Fruit fly (Drosophila melanogaster) whole organism, embryonic: ENCODE data around the gene Polr2I.
A peak's percentile ranks its signal among the peaks of the same experiment; 100 is the strongest.

Source experiments
- CG10274 ChIP-seq: fragments of 200-800 bp; sonication (Bioruptor generic); optimal IDR thresholded peaks from 3 replicates; lab custom pipeline; 2017; ENCODE audit warnings: missing biosample characterization, mild to moderate bottlenecking, missing genetic modification characterization
- CG10543 ChIP-seq: fragments of 200-800 bp; sonication (Bioruptor generic); optimal IDR thresholded peaks from 3 replicates; lab custom pipeline; 2017; ENCODE audit warnings: missing biosample characterization, mild to moderate bottlenecking, missing genetic modification characterization, moderate library complexity
- CG11456 ChIP-seq: fragments of 200-800 bp; sonication (Bioruptor generic); IDR thresholded peaks from 3 replicates; pipeline ENCODE4 v1.3.6; 2022; ENCODE audit warnings: missing biosample characterization, missing genetic modification characterization
- CG12391 ChIP-seq: fragments of 200-800 bp; sonication (Bioruptor generic); optimal IDR thresholded peaks from 3 replicates; lab custom pipeline; 2018; ENCODE audit warnings: missing biosample characterization, mild to moderate bottlenecking, missing genetic modification characterization, moderate library complexity
- CG12744 ChIP-seq: fragments of 200-800 bp; sonication (Bioruptor generic); optimal IDR thresholded peaks from 2 replicates; lab custom pipeline; 2016; ENCODE audit warnings: missing biosample characterization, missing genetic modification characterization
- CG14014 ChIP-seq: fragments of 200-800 bp; sonication (Bioruptor generic); IDR thresholded peaks from 2 replicates; pipeline ENCODE4 v1.3.6; 2022; ENCODE audit warnings: missing biosample characterization, missing genetic modification characterization
- CG15479 ChIP-seq: fragments of 200-800 bp; sonication (Bioruptor generic); optimal IDR thresholded peaks from 3 replicates; lab custom pipeline; 2019; ENCODE audit warnings: missing biosample characterization, mild to moderate bottlenecking, missing genetic modification characterization, moderate library complexity
- CG15696 ChIP-seq: fragments of 200-800 bp; sonication (Bioruptor generic); optimal IDR thresholded peaks from 2 replicates; lab custom pipeline; 2019; ENCODE audit warnings: missing biosample characterization, mild to moderate bottlenecking, missing genetic modification characterization, moderate library complexity
- CG17568 ChIP-seq: fragments of 200-800 bp; sonication (Bioruptor generic); optimal IDR thresholded peaks from 2 replicates; lab custom pipeline; 2018; ENCODE audit warnings: missing biosample characterization, mild to moderate bottlenecking, missing genetic modification characterization, moderate library complexity
- CG17912 ChIP-seq: fragments of 200-800 bp; sonication (Bioruptor generic); optimal IDR thresholded peaks from 2 replicates; lab custom pipeline; 2018; ENCODE audit warnings: missing biosample characterization, mild to moderate bottlenecking, missing genetic modification characterization
- CG2120 ChIP-seq: fragments of 200-800 bp; sonication (Bioruptor generic); optimal IDR thresholded peaks from 3 replicates; lab custom pipeline; 2016; ENCODE audit warnings: missing biosample characterization, missing genetic modification characterization
- CG2889 ChIP-seq: fragments of 200-800 bp; sonication (Bioruptor generic); IDR thresholded peaks from 3 replicates; pipeline ENCODE4 v1.3.6; 2022; ENCODE audit warnings: missing biosample characterization, missing genetic modification characterization
- CG3065 ChIP-seq: fragments of 200-800 bp; sonication (Bioruptor generic); optimal IDR thresholded peaks from 2 replicates; lab custom pipeline; 2016; ENCODE audit warnings: missing biosample characterization, missing genetic modification characterization
- CG31224 ChIP-seq: fragments of 200-800 bp; sonication (Bioruptor generic); IDR thresholded peaks from 2 replicates; pipeline ENCODE4 v1.3.6; 2022; ENCODE audit warnings: missing biosample characterization, missing genetic modification characterization
- CG34376 ChIP-seq: fragments of 200-800 bp; sonication (Bioruptor generic); optimal IDR thresholded peaks from 2 replicates; lab custom pipeline; 2018; ENCODE audit warnings: missing biosample characterization, mild to moderate bottlenecking, missing genetic modification characterization
- CG6765 ChIP-seq: fragments of 200-800 bp; sonication (Bioruptor generic); optimal IDR thresholded peaks from 3 replicates; lab custom pipeline; 2017; ENCODE audit warnings: missing biosample characterization, mild to moderate bottlenecking, missing genetic modification characterization
- CG7556 ChIP-seq: fragments of 200-800 bp; sonication (Bioruptor generic); optimal IDR thresholded peaks from 2 replicates; lab custom pipeline; 2017; ENCODE audit warnings: missing biosample characterization, mild to moderate bottlenecking, missing genetic modification characterization
- CG8924 ChIP-seq: fragments of 200-800 bp; optimal IDR thresholded peaks from 3 replicates; lab custom pipeline; 2019; ENCODE audit warnings: missing biosample characterization, mild to moderate bottlenecking, missing genetic modification characterization, moderate library complexity
- D19B ChIP-seq: fragments of 200-800 bp; sonication (Bioruptor generic); optimal IDR thresholded peaks from 2 replicates; lab custom pipeline; 2017; ENCODE audit warnings: missing biosample characterization, mild to moderate bottlenecking, missing genetic modification characterization
- Dek ChIP-seq: fragments of 200-800 bp; sonication (Bioruptor generic); optimal IDR thresholded peaks from 3 replicates; lab custom pipeline; 2019; ENCODE audit warnings: missing biosample characterization, mild to moderate bottlenecking, missing genetic modification characterization, moderate library complexity
- ERR ChIP-seq: fragments of 200-800 bp; sonication (Bioruptor generic); optimal IDR thresholded peaks from 2 replicates; lab custom pipeline; 2016; ENCODE audit warnings: missing biosample characterization, missing genetic modification characterization
- Eip74EF ChIP-seq, 2 experiments: fragments of 200-800 bp in 1 of 2; fragments of >200 bp in 1 of 2; sonication (Bioruptor generic) in 1 of 2; optimal IDR thresholded peaks; 2 replicates each; lab custom pipeline; 2017 to 2019; ENCODE audit warnings: missing biosample characterization in 2 of 2, missing genetic modification characterization in 2 of 2, mild to moderate bottlenecking in 1 of 2, moderate library complexity in 1 of 2
- Fer1 ChIP-seq: fragments of 200-800 bp; sonication (Bioruptor generic); optimal IDR thresholded peaks from 2 replicates; lab custom pipeline; 2017; ENCODE audit warnings: missing biosample characterization, mild to moderate bottlenecking, missing genetic modification characterization
- HmgZ ChIP-seq: fragments of 200-800 bp; sonication (Bioruptor generic); optimal IDR thresholded peaks from 2 replicates; lab custom pipeline; 2018; ENCODE audit warnings: missing biosample characterization, mild to moderate bottlenecking, missing genetic modification characterization
- Lpt ChIP-seq: fragments of >200 bp; optimal IDR thresholded peaks from 2 replicates; lab custom pipeline; 2018; ENCODE audit warnings: missing biosample characterization, missing genetic modification characterization
- Meics ChIP-seq: fragments of 200-800 bp; sonication (Bioruptor generic); optimal IDR thresholded peaks from 2 replicates; lab custom pipeline; 2017; ENCODE audit warnings: missing biosample characterization, mild to moderate bottlenecking, missing genetic modification characterization
- NFAT ChIP-seq: fragments of 200-800 bp; sonication (Bioruptor generic); IDR thresholded peaks from 2 replicates; pipeline ENCODE4 v1.3.6; 2022; ENCODE audit warnings: missing biosample characterization, missing genetic modification characterization
- Nf-YC ChIP-seq: fragments of 200-800 bp; optimal IDR thresholded peaks from 3 replicates; lab custom pipeline; 2019; ENCODE audit warnings: missing biosample characterization, mild to moderate bottlenecking, missing genetic modification characterization, moderate library complexity
- Side ChIP-seq: fragments of 200-800 bp; sonication (Bioruptor generic); optimal IDR thresholded peaks from 2 replicates; lab custom pipeline; 2016; ENCODE audit warnings: missing biosample characterization, missing genetic modification characterization
- Trl ChIP-seq, 3 experiments: fragments of >200 bp in 2 of 3; fragments of 200-800 bp in 1 of 3; sonication (Bioruptor generic) in 1 of 3; optimal IDR thresholded peaks; 2 replicates in 1 of 3; 3 replicates in 2 of 3; lab custom pipeline; 2016 to 2017; ENCODE audit warnings: missing biosample characterization in 1 of 3, missing genetic modification characterization in 1 of 3
- abd-A ChIP-seq: fragments of 200-800 bp; sonication (Bioruptor generic); optimal IDR thresholded peaks from 3 replicates; lab custom pipeline; 2019; ENCODE audit warnings: missing biosample characterization, mild to moderate bottlenecking, missing genetic modification characterization, moderate library complexity
- bsh ChIP-seq, 2 experiments: fragments of 200-800 bp; sonication (Bioruptor generic); optimal IDR thresholded peaks; 2 replicates each; lab custom pipeline; 2017 to 2018; ENCODE audit warnings: mild to moderate bottlenecking in 2 of 2, missing biosample characterization in 2 of 2, missing genetic modification characterization in 2 of 2, moderate library complexity in 1 of 2
- chif ChIP-seq, 2 experiments: fragments of 200-800 bp; sonication (Bioruptor generic); optimal IDR thresholded peaks; 3 replicates each; lab custom pipeline; 2016; ENCODE audit warnings: missing biosample characterization in 2 of 2, missing genetic modification characterization in 2 of 2
- ems ChIP-seq: fragments of 200-800 bp; sonication (Bioruptor generic); optimal IDR thresholded peaks from 3 replicates; lab custom pipeline; 2016; ENCODE audit warnings: missing biosample characterization, missing genetic modification characterization
- ewg ChIP-seq: fragments of 200-800 bp; sonication (Bioruptor generic); optimal IDR thresholded peaks from 3 replicates; lab custom pipeline; 2017; ENCODE audit warnings: mild to moderate bottlenecking, missing biosample characterization, missing genetic modification reagents, missing genetic modification characterization
- fd102C ChIP-seq: fragments of 200-800 bp; sonication (Bioruptor generic); optimal IDR thresholded peaks from 2 replicates; lab custom pipeline; 2018; ENCODE audit warnings: missing biosample characterization, mild to moderate bottlenecking, missing genetic modification characterization, moderate library complexity
- gem ChIP-seq: fragments of 200-800 bp; sonication (Bioruptor generic); optimal IDR thresholded peaks from 2 replicates; lab custom pipeline; 2019; ENCODE audit warnings: missing biosample characterization, mild to moderate bottlenecking, missing genetic modification characterization, moderate library complexity
- gro ChIP-seq: fragments of 200-800 bp; sonication (Bioruptor generic); optimal IDR thresholded peaks from 2 replicates; lab custom pipeline; 2016; ENCODE audit warnings: missing biosample characterization, missing genetic modification characterization
- hkb ChIP-seq, 2 experiments: fragments of 200-800 bp in 1 of 2; fragments of >200 bp in 1 of 2; sonication (Bioruptor generic) in 1 of 2; IDR thresholded peaks in 1 of 2; optimal IDR thresholded peaks in 1 of 2; 2 replicates each; pipeline versions ENCODE4 v1.3.6 to Lab custom; 2017 to 2022; ENCODE audit warnings: missing biosample characterization in 1 of 2, missing genetic modification characterization in 1 of 2
- ken ChIP-seq: fragments of 200-800 bp; sonication (Bioruptor generic); IDR thresholded peaks from 3 replicates; pipeline ENCODE4 v1.3.6; 2022; ENCODE audit warnings: missing biosample characterization, missing genetic modification characterization
- kni ChIP-seq: fragments of 200-800 bp; sonication (Bioruptor generic); optimal IDR thresholded peaks from 3 replicates; lab custom pipeline; 2017; ENCODE audit warnings: mild to moderate bottlenecking, missing biosample characterization, missing genetic modification reagents, missing genetic modification characterization
- maf-S ChIP-seq: fragments of 200-800 bp; sonication (Bioruptor generic); optimal IDR thresholded peaks from 2 replicates; lab custom pipeline; 2016; ENCODE audit warnings: missing biosample characterization, missing genetic modification characterization
- nau ChIP-seq: fragments of 200-800 bp; sonication (Bioruptor generic); optimal IDR thresholded peaks from 3 replicates; lab custom pipeline; 2017; ENCODE audit warnings: missing biosample characterization, mild to moderate bottlenecking, missing genetic modification characterization, missing genetic modification reagents
- repo ChIP-seq: fragments of 200-800 bp; sonication (Bioruptor generic); optimal IDR thresholded peaks from 2 replicates; lab custom pipeline; 2016; ENCODE audit warnings: missing biosample characterization, missing genetic modification characterization
- run ChIP-seq: fragments of 200-800 bp; sonication (Bioruptor generic); optimal IDR thresholded peaks from 3 replicates; lab custom pipeline; 2018; ENCODE audit warnings: missing biosample characterization, mild to moderate bottlenecking, missing genetic modification characterization
- slbo ChIP-seq: fragments of 200-800 bp; sonication (Bioruptor generic); IDR thresholded peaks from 2 replicates; pipeline ENCODE4 v1.3.6; 2022; ENCODE audit warnings: missing biosample characterization, missing genetic modification characterization
- trem ChIP-seq: fragments of 200-800 bp; optimal IDR thresholded peaks from 3 replicates; lab custom pipeline; 2019; ENCODE audit warnings: missing biosample characterization, mild to moderate bottlenecking, missing genetic modification characterization, moderate library complexity
- yki ChIP-seq: fragments of >200 bp; optimal IDR thresholded peaks from 3 replicates; lab custom pipeline; 2018

Polr2I gene

DNA sequence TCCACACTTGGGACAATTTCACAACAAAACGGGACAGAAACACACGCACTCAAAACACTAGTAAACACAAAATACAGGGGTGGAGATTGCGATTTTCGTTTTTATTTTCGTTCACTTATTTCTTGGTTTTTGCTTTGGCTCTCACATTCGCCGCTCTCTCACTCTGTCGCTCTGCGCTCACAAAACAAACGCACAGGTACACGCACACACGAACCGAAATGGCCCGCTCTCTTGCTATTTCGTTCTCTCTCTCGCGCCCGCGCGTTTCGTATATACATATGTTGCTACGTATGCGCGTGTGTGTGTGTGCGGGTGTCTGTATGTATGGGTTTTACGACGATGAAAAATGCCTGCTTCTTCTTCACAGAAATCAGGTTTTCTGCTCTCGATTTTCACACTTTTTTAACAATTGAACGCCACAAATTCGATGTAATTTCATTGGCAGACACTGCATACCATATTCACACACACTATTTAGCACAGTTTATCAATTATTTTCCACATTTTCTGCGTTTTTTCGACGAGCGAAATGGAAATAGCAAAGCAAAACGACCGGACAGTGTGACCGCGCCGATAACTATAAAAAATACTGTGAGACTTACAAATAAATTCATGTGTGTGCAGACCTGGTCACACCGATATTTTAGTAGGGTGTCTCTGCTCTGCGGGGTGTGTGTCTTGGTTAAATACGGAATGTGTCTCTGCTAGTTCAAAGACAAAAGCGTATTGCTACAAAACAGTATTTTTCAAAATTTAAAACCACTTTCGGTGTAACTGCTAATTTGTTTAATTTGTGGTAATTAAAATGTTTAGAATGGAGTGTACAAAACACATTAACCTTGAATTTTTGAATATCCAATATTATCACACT, 22.3 kb upstream of the Polr2I start, which contains the start of gene trx:
Gene trx (minus strand): TSS at position 584 of the 871 bp plus-strand sequence.
- TF ChIP-seq maf-S (GFP tag; lab: Kevin White, UChicago) = no peak
- peak; percentile 33 for TF ChIP-seq kni
- peak; percentile 100 for TF ChIP-seq CG17568 (GFP tag; lab: Kevin White, UChicago)
- peak; percentile 90 for TF ChIP-seq abd-A
- TF ChIP-seq CG10274 (GFP tag; lab: Kevin White, UChicago) = no peak
- TF ChIP-seq CG15479 (GFP tag; lab: Kevin White, UChicago) = peak; percentile 98
- no peak for TF ChIP-seq CG3065 (GFP tag; lab: Kevin White, UChicago)
- no peak for TF ChIP-seq Side (GFP tag; lab: Kevin White, UChicago)
- TF ChIP-seq ewg (GFP tag; lab: Kevin White, UChicago) = peak; percentile 59
- peak in 1 of 2 experiments; percentile 45 for TF ChIP-seq Eip74EF (GFP tag; optimal IDR thresholded peaks at IDR 0.05; lab: Kevin White, UChicago)
- TF ChIP-seq trem (tag; lab: Kevin White, UChicago) = peak; percentile 71
- peak; percentile 38 for TF ChIP-seq hkb (optimal IDR thresholded peaks at IDR 0.05; lab: Kevin White, UChicago)
- no peak for TF ChIP-seq hkb (GFP tag; IDR thresholded peaks at IDR 0.05; lab: Robert Waterston, UW)
- TF ChIP-seq CG11456 (GFP tag; lab: Robert Waterston, UW) = no peak
- peak; percentile 99 for TF ChIP-seq Trl (optimal IDR thresholded peaks at IDR 0.05; lab: Kevin White, UChicago)
- TF ChIP-seq Trl (GFP tag; optimal IDR thresholded peaks at IDR 0.05; lab: Kevin White, UChicago) = peak; percentile 67
- TF ChIP-seq CG6765 (GFP tag; lab: Kevin White, UChicago) = no peak
- peak; percentile 10 for TF ChIP-seq Fer1 (GFP tag; lab: Kevin White, UChicago)
- TF ChIP-seq CG12391 = peak; percentile 2
- TF ChIP-seq CG8924 (tag; lab: Kevin White, UChicago) = peak; percentile 63
- no peak for TF ChIP-seq nau (GFP tag; lab: Kevin White, UChicago)
- TF ChIP-seq bsh (GFP tag; optimal IDR thresholded peaks at IDR 0.05; lab: Kevin White, UChicago) = peak in 1 of 2 experiments; percentile 65
- no peak for TF ChIP-seq ems (GFP tag; lab: Kevin White, UChicago)
- no peak for TF ChIP-seq Lpt
- TF ChIP-seq D19B (GFP tag; lab: Kevin White, UChicago) = no peak
- TF ChIP-seq yki (lab: Kevin White, UChicago) = peak; percentile 93
- TF ChIP-seq CG2889 (GFP tag; lab: Robert Waterston, UW) = no peak
- no peak for TF ChIP-seq gem
- TF ChIP-seq CG2120 (GFP tag; lab: Kevin White, UChicago) = peak; percentile 27
- TF ChIP-seq repo (GFP tag; lab: Kevin White, UChicago) = peak; percentile 5
- TF ChIP-seq ERR (GFP tag; lab: Kevin White, UChicago) = no peak
- TF ChIP-seq CG14014 = no peak
- no peak for TF ChIP-seq Meics (GFP tag; lab: Kevin White, UChicago)
- TF ChIP-seq HmgZ (tag; lab: Kevin White, UChicago) = peak; percentile 39
- TF ChIP-seq NFAT (GFP tag; lab: Robert Waterston, UW) = no peak
- TF ChIP-seq CG10543 (GFP tag; lab: Kevin White, UChicago) = peak; percentile 33
- no peak for TF ChIP-seq CG7556 (GFP tag; lab: Kevin White, UChicago)
- peak; percentile 29 for TF ChIP-seq fd102C (GFP tag; lab: Kevin White, UChicago)
- TF ChIP-seq CG12744 = peak; percentile 7
- TF ChIP-seq CG31224 (GFP tag; lab: Robert Waterston, UW) = no peak
- TF ChIP-seq CG15696 (tag; lab: Kevin White, UChicago) = peak; percentile 5
- peak; percentile 25 for TF ChIP-seq Dek (tag; lab: Kevin White, UChicago)
- no peak for TF ChIP-seq ken (GFP tag; lab: Robert Waterston, UW)
- TF ChIP-seq chif (GFP tag; optimal IDR thresholded peaks at IDR 0.05; lab: Kevin White, UChicago) = peak in 1 of 2 experiments; percentile 32
- peak; percentile 13 for TF ChIP-seq Nf-YC
- TF ChIP-seq gro (GFP tag; lab: Kevin White, UChicago) = peak; percentile 65
- no peak for TF ChIP-seq slbo
- TF ChIP-seq CG34376 = peak; percentile 56
- TF ChIP-seq run = peak; percentile 37
- TF ChIP-seq CG17912 (GFP tag; lab: Kevin White, UChicago) = no peak
